Fruit fly (Drosophila melanogaster): ENCODE data around the gene Traf6.

Traf6 gene

DNA sequence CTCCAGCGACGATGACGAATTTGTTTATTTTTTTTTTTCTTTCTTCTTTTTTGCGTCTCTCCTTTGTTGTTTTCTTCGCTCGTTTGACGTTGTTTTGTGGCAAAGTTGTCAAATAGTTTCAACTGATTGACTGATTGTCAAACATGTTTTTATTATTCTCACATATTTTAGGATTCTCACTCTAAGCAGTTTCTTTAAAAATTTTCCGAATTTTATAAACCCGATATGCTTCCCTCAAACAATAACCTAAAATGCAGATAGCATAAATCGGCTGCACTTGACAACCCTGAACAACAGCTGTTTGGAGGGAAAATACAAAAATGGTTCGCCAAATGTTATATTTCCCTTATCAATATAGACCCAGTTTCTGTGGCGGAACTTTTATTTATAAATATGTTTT lies 13.6 kb downstream of the Traf6 start, which contains the start of gene CG17982:
TSS of gene CG17982 (minus strand) at position 299 of the 400 bp plus-strand sequence.
- TF ChIP-seq CG17806 (tag; optimal IDR thresholded peaks at IDR 0.05) = peak; percentile 89
- TF ChIP-seq CG34367 (tag; optimal IDR thresholded peaks at IDR 0.05) = peak; percentile 86
- TF ChIP-seq CG32121 (GFP tag; IDR thresholded peaks at IDR 0.05) = peak; percentile 85
- TF ChIP-seq rn (GFP tag; IDR thresholded peaks at IDR 0.05) = peak; percentile 60
- TF ChIP-seq CG15710 (tag; optimal IDR thresholded peaks at IDR 0.05) = peak; percentile 87
- no peak for TF ChIP-seq D1 (tag; optimal IDR thresholded peaks at IDR 0.05)
- peak; percentile 83 for TF ChIP-seq CG8301 (tag; optimal IDR thresholded peaks at IDR 0.05)
- TF ChIP-seq CG14655 (GFP tag; optimal IDR thresholded peaks at IDR 0.05) = no peak
- TF ChIP-seq Ets98B (GFP tag; IDR thresholded peaks at IDR 0.05) = peak; percentile 87
- peak; percentile 66 for TF ChIP-seq CG12605 (GFP tag; IDR thresholded peaks at IDR 0.05)
- no peak for TF ChIP-seq CG13204 (GFP tag; optimal IDR thresholded peaks at IDR 0.05)
- peak; percentile 93 for TF ChIP-seq CG4496 (GFP tag; IDR thresholded peaks at IDR 0.05)
- peak; percentile 81 for TF ChIP-seq CG9948 (tag; optimal IDR thresholded peaks at IDR 0.05)
- peak; percentile 75 for TF ChIP-seq gl (tag; optimal IDR thresholded peaks at IDR 0.05)
- TF ChIP-seq EcR (GFP tag; optimal IDR thresholded peaks at IDR 0.05) = no peak
- peak; percentile 93 for TF ChIP-seq Pif1B (GFP tag; optimal IDR thresholded peaks at IDR 0.05)
- TF ChIP-seq CG10348 (GFP tag; IDR thresholded peaks at IDR 0.05) = peak; percentile 18; the same call in 1 of the 2 replicates
- peak; percentile 94 for TF ChIP-seq Pif1A (GFP tag; optimal IDR thresholded peaks at IDR 0.05)
- peak; percentile 87 for TF ChIP-seq Snoo (tag; optimal IDR thresholded peaks at IDR 0.05)
- peak; percentile 88 for TF ChIP-seq CG8159 (tag; optimal IDR thresholded peaks at IDR 0.05)
- TF ChIP-seq fd96Ca (GFP tag; IDR thresholded peaks at IDR 0.05) = peak; percentile 87

DNA sequence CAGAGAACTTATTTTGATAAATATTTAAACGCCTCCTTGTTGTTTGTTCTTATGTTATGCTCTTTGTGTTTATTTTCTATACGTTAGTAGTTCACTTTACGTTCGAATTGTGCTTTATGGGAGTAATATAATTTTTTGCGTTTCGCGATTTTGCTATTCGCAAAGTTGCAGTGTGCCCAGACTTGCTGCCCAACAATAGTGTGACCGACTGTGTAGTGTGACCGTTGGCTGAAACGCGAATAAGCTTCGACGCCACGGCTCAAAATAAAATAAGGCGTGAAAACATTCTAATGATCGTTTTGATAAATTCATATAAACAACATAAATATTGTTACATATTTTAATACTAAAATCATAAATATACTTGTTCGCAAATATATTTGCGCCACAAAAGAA lies 15.1 kb downstream of the Traf6 start, which contains the start of gene Smox:
TSS of gene Smox (minus strand) at position 213 of the 396 bp plus-strand sequence.
- TF ChIP-seq CG17806 (tag; optimal IDR thresholded peaks at IDR 0.05) (no peak), Pif1A (GFP tag; optimal IDR thresholded peaks at IDR 0.05) (no peak), CG13204 (GFP tag; optimal IDR thresholded peaks at IDR 0.05) (no peak), CG4496 (GFP tag; IDR thresholded peaks at IDR 0.05) (no peak), CG32121 (GFP tag; IDR thresholded peaks at IDR 0.05) (no peak), rn (GFP tag; IDR thresholded peaks at IDR 0.05) (no peak), Pif1B (GFP tag; optimal IDR thresholded peaks at IDR 0.05) (no peak), CG8159 (tag; optimal IDR thresholded peaks at IDR 0.05) (no peak)

DNA sequence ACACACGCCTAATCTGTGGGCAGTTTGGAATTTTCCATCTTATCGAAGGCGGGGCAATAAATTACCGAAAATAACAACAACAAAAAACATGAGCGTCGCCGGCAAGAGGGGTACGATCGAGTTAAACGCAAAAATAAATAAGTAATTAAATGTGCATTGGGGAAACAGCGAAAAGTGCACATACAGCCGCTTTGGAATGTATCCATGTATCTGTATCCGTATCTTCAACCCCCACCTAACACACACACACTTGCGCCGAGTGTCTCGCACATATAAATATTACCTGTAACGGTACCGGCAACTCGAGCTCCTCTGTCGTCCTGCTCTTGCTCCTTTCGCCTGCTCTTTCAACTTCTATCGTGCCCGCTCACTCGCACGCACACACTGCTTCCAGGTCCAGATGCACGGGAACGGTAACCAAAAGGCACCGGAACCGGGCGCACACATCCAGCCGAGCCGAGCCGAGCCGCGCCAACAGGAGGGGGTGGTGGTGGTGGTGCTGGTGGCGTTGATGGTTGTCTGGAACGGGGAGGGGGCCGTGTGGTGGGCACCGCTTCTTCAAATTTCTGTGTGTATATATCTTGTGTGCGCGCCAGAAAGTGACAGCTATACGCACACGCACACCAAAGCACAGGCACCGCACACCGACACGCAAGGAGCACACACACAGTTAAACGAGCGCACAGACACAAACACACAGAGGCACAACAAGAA lies 15.7 kb downstream of the Traf6 start:
- peak; percentile 16 for TF ChIP-seq Pif1A (GFP tag; optimal IDR thresholded peaks at IDR 0.05)
- no peak for TF ChIP-seq CG17806 (tag; optimal IDR thresholded peaks at IDR 0.05)
- TF ChIP-seq CG14655 (GFP tag; optimal IDR thresholded peaks at IDR 0.05) = no peak
- peak; percentile 4 for TF ChIP-seq CG15710 (tag; optimal IDR thresholded peaks at IDR 0.05)
- TF ChIP-seq CG12605 (GFP tag; IDR thresholded peaks at IDR 0.05) = peak; percentile 54
- TF ChIP-seq Snoo (tag; optimal IDR thresholded peaks at IDR 0.05) = no peak
- no peak for TF ChIP-seq CG9948 (tag; optimal IDR thresholded peaks at IDR 0.05)
- peak; percentile 40 for TF ChIP-seq EcR (GFP tag; optimal IDR thresholded peaks at IDR 0.05)
- TF ChIP-seq gl (tag; optimal IDR thresholded peaks at IDR 0.05) = no peak
- TF ChIP-seq rn (GFP tag; IDR thresholded peaks at IDR 0.05) = no peak
- TF ChIP-seq Ets98B (GFP tag; IDR thresholded peaks at IDR 0.05) = peak; percentile 51; the same call in 1 of the 2 replicates
- peak; percentile 17 for TF ChIP-seq CG8159 (tag; optimal IDR thresholded peaks at IDR 0.05)
- TF ChIP-seq CG34367 (tag; optimal IDR thresholded peaks at IDR 0.05) = no peak
- TF ChIP-seq Pif1B (GFP tag; optimal IDR thresholded peaks at IDR 0.05) = no peak
- peak; percentile 5; the same call in 1 of the 3 replicates for TF ChIP-seq fd96Ca (GFP tag; IDR thresholded peaks at IDR 0.05)
- TF ChIP-seq CG4496 (GFP tag; IDR thresholded peaks at IDR 0.05) = peak; percentile 93
- TF ChIP-seq CG10348 (GFP tag; IDR thresholded peaks at IDR 0.05) = 0 out of 2 replicates have a peak, but pooled peaks have one; percentile 20
- peak; percentile 94 for TF ChIP-seq CG13204 (GFP tag; optimal IDR thresholded peaks at IDR 0.05)
- peak; percentile 12 for TF ChIP-seq CG8301 (tag; optimal IDR thresholded peaks at IDR 0.05)
- TF ChIP-seq CG32121 (GFP tag; IDR thresholded peaks at IDR 0.05) = peak; percentile 66
- no peak for TF ChIP-seq D1 (tag; optimal IDR thresholded peaks at IDR 0.05)

DNA sequence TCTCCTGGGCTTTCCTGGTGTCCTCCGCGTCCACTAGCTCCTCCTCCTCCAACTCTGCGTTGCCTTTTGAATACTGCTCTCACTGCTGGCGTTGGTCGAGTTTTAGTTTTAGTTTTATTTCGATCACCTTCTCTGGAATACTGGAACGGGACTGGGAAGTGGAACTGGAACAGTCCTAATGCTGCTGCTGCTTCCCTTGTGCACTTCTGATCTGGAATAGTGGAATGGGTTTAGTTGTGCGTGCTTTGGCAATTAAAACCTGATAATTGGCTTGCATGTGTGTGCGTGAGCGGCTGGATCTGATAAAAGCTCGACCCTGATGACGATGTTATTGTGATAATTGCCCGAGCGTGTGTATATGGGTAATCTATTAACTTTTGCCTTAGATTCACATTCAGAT lies 16.5 kb downstream of the Traf6 start:
- TF ChIP-seq rn (GFP tag; IDR thresholded peaks at IDR 0.05) (no peak), CG4496 (GFP tag; IDR thresholded peaks at IDR 0.05) (no peak), gl (tag; optimal IDR thresholded peaks at IDR 0.05) (no peak), CG9948 (tag; optimal IDR thresholded peaks at IDR 0.05) (no peak), CG10348 (GFP tag; IDR thresholded peaks at IDR 0.05) (no peak), CG13204 (GFP tag; optimal IDR thresholded peaks at IDR 0.05) (no peak), Pif1A (GFP tag; optimal IDR thresholded peaks at IDR 0.05) (no peak)

DNA sequence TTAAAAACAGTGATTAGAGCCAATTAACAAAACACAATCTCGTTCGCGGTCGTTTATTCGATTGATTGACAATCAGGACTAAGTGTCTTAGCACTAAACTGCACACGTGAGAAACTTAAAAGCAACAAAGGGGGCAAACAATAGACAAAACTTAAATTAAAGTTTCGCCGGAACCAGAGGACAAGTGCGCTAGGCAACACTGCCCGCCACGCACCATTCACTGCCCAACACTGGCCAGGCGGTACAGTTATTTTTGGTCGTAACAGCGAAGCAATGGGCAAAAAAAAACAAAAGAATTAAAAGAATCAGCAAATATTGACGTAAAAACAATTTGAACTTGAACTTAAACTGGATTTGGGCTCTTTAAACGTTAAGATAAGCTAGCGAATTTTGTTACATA lies 19.9 kb downstream of the Traf6 start:
- no peak for TF ChIP-seq CG15710 (tag; optimal IDR thresholded peaks at IDR 0.05)

DNA sequence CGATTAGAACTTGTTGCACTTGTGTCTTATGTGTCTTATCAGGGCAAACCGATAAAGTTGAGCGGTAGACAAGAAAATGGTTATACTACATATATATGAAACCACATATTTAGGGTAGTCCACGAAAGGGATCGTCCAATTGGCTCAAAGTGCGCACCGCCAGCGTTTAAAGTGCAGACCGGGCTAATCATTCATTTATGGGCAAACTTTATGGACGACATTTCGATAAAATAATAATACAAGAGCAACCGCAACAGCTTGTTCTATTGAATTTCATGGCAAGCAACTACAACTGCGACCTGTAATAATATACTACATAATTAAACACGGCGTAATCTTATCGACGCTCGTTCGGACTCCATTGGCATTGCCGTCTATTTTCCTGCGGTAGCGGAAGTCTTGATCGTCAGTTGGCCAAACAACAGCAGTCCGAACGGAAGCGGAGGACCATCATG lies 21.7 kb downstream of the Traf6 start, which contains the start of the genes cyr and CG2120:
TSS of gene cyr (minus strand) at position 294 of the 455 bp plus-strand sequence.
TSS of gene CG2120 (plus strand) at position 405 of the 455 bp plus-strand sequence.
- TF ChIP-seq rn (GFP tag; IDR thresholded peaks at IDR 0.05) = no peak
- no peak for TF ChIP-seq CG8301 (tag; optimal IDR thresholded peaks at IDR 0.05)
- no peak for TF ChIP-seq CG13204 (GFP tag; optimal IDR thresholded peaks at IDR 0.05)
- TF ChIP-seq Snoo (tag; optimal IDR thresholded peaks at IDR 0.05) = no peak
- TF ChIP-seq Pif1A (GFP tag; optimal IDR thresholded peaks at IDR 0.05) = no peak
- no peak for TF ChIP-seq Pif1B (GFP tag; optimal IDR thresholded peaks at IDR 0.05)
- no peak for TF ChIP-seq Ets98B (GFP tag; IDR thresholded peaks at IDR 0.05)
- TF ChIP-seq CG32121 (GFP tag; IDR thresholded peaks at IDR 0.05) = no peak
- TF ChIP-seq CG4496 (GFP tag; IDR thresholded peaks at IDR 0.05) = no peak
- no peak for TF ChIP-seq fd96Ca (GFP tag; IDR thresholded peaks at IDR 0.05)
- TF ChIP-seq CG17806 (tag; optimal IDR thresholded peaks at IDR 0.05) = no peak

Data from whole organism, pupa.